Fruit fly (Drosophila melanogaster) whole organism, prepupa: ENCODE results near the gene Plp.

ENCODE experiments used
- Blimp-1 ChIP-seq: fragments of 200-800 bp; sonication (Bioruptor generic); optimal IDR thresholded peaks from 3 replicates; lab custom pipeline; 2017; ENCODE audit warnings: missing biosample characterization, missing genetic modification characterization, mild to moderate bottlenecking, moderate library complexity, missing genetic modification reagents
- CG10631 ChIP-seq: fragments of 200-800 bp; sonication (Bioruptor generic); optimal IDR thresholded peaks from 2 replicates; lab custom pipeline; 2016; ENCODE audit warnings: missing biosample characterization, missing genetic modification characterization
- CG11294 ChIP-seq: fragments of 200-800 bp; sonication (Bioruptor generic); IDR thresholded peaks from 2 replicates; pipeline ENCODE4 v1.3.6; 2022; ENCODE audit warnings: missing biosample characterization, missing genetic modification characterization
- CG15336 ChIP-seq: fragments of 200-800 bp; sonication (Bioruptor generic); IDR thresholded peaks from 2 replicates; pipeline ENCODE4 v1.3.6; 2022; ENCODE audit warnings: missing biosample characterization, missing genetic modification characterization
- CG16779 ChIP-seq: fragments of 200-800 bp; sonication (Bioruptor generic); optimal IDR thresholded peaks from 3 replicates; lab custom pipeline; 2017; ENCODE audit warnings: missing biosample characterization, mild to moderate bottlenecking, missing genetic modification characterization
- CG32006 ChIP-seq: fragments of 200-800 bp; sonication (Bioruptor generic); optimal IDR thresholded peaks from 3 replicates; lab custom pipeline; 2017; ENCODE audit warnings: missing biosample characterization, mild to moderate bottlenecking, missing genetic modification characterization
- CG34406 ChIP-seq: fragments of 200-800 bp; sonication (Bioruptor generic); optimal IDR thresholded peaks from 3 replicates; lab custom pipeline; 2016; ENCODE audit warnings: missing biosample characterization, missing genetic modification characterization
- CG3919 ChIP-seq: fragments of 200-800 bp; sonication (Bioruptor generic); optimal IDR thresholded peaks from 3 replicates; lab custom pipeline; 2016; ENCODE audit warnings: missing biosample characterization, missing genetic modification characterization
- CG4318 ChIP-seq: fragments of 200-800 bp; sonication (Bioruptor generic); optimal IDR thresholded peaks from 3 replicates; lab custom pipeline; 2017; ENCODE audit warnings: missing biosample characterization, mild to moderate bottlenecking, missing genetic modification characterization
- CG6163 ChIP-seq: fragments of 200-800 bp; sonication (Bioruptor generic); IDR thresholded peaks from 3 replicates; pipeline ENCODE4 v1.3.6; 2022; ENCODE audit warnings: missing biosample characterization, missing genetic modification characterization
- CG6276 ChIP-seq: fragments of 200-800 bp; sonication (Bioruptor generic); optimal IDR thresholded peaks from 2 replicates; lab custom pipeline; 2017; ENCODE audit warnings: missing biosample characterization, mild to moderate bottlenecking, missing genetic modification characterization
- CG6792 ChIP-seq: fragments of 200-800 bp; sonication (Bioruptor generic); optimal IDR thresholded peaks from 3 replicates; lab custom pipeline; 2016; ENCODE audit warnings: missing biosample characterization, missing genetic modification characterization
- CG6808 ChIP-seq: fragments of 200-800 bp; sonication (Bioruptor generic); optimal IDR thresholded peaks from 3 replicates; lab custom pipeline; 2017; ENCODE audit warnings: missing biosample characterization, missing genetic modification characterization, mild to moderate bottlenecking, moderate library complexity, missing genetic modification reagents
- CG6854 ChIP-seq: fragments of 200-800 bp; sonication (Bioruptor generic); optimal IDR thresholded peaks from 2 replicates; lab custom pipeline; 2017; ENCODE audit warnings: missing biosample characterization, mild to moderate bottlenecking, missing genetic modification characterization
- CG7368 ChIP-seq: fragments of 200-800 bp; sonication (Bioruptor generic); optimal IDR thresholded peaks from 3 replicates; lab custom pipeline; 2016; ENCODE audit warnings: missing biosample characterization, missing genetic modification characterization
- CG8119 ChIP-seq: fragments of 200-800 bp; sonication (Bioruptor generic); IDR thresholded peaks from 3 replicates; pipeline ENCODE4 v1.3.6; 2022; ENCODE audit warnings: missing biosample characterization, missing genetic modification characterization
- CG8319 ChIP-seq: fragments of 200-800 bp; sonication (Bioruptor generic); optimal IDR thresholded peaks from 3 replicates; lab custom pipeline; 2016; ENCODE audit warnings: missing biosample characterization, missing genetic modification characterization
- CG8632 ChIP-seq: fragments of 200-800 bp; sonication (Bioruptor generic); optimal IDR thresholded peaks from 3 replicates; lab custom pipeline; 2016; ENCODE audit warnings: missing biosample characterization, missing genetic modification characterization
- Eip75B ChIP-seq: fragments of 200-800 bp; sonication (Bioruptor generic); optimal IDR thresholded peaks from 3 replicates; lab custom pipeline; 2016; ENCODE audit warnings: missing biosample characterization, missing genetic modification characterization
- Eip78C ChIP-seq: fragments of 200-800 bp; sonication (Bioruptor generic); peaks from one replicate; lab custom pipeline; 2016; ENCODE audit warnings: missing biosample characterization, missing genetic modification characterization
- Eip93F ChIP-seq: fragments of 200-800 bp; sonication (Bioruptor generic); optimal IDR thresholded peaks from 2 replicates; lab custom pipeline; 2016; ENCODE audit warnings: missing biosample characterization, mild to moderate bottlenecking, missing genetic modification characterization
- Ets96B ChIP-seq: fragments of 200-800 bp; optimal IDR thresholded peaks from 2 replicates; lab custom pipeline; 2019; ENCODE audit warnings: missing biosample characterization, mild to moderate bottlenecking, missing genetic modification characterization, moderate library complexity
- Gug ChIP-seq: fragments of 200-800 bp; sonication (Bioruptor generic); IDR thresholded peaks from 2 replicates; pipeline ENCODE4 v1.3.6; 2022; ENCODE audit warnings: missing biosample characterization, missing genetic modification characterization
- Hr39 ChIP-seq: fragments of 200-800 bp; sonication (Bioruptor generic); optimal IDR thresholded peaks from 2 replicates; lab custom pipeline; 2016; ENCODE audit warnings: missing biosample characterization, missing genetic modification characterization
- Lpt ChIP-seq: fragments of 200-800 bp; sonication (Bioruptor generic); optimal IDR thresholded peaks from 3 replicates; lab custom pipeline; 2016; ENCODE audit warnings: missing biosample characterization, missing genetic modification characterization
- Met ChIP-seq: fragments of 200-800 bp; sonication (Bioruptor generic); optimal IDR thresholded peaks from 3 replicates; lab custom pipeline; 2016; ENCODE audit warnings: missing biosample characterization, missing genetic modification characterization
- Sox102F ChIP-seq: fragments of 200-800 bp; sonication (Bioruptor generic); optimal IDR thresholded peaks from 2 replicates; lab custom pipeline; 2016; ENCODE audit warnings: missing biosample characterization, mild to moderate bottlenecking, missing genetic modification characterization
- Sox14 ChIP-seq: fragments of 200-800 bp; sonication (Bioruptor generic); optimal IDR thresholded peaks from 3 replicates; lab custom pipeline; 2016; ENCODE audit warnings: missing biosample characterization, missing genetic modification characterization
- Sox15 ChIP-seq: fragments of 200-800 bp; sonication (Bioruptor generic); optimal IDR thresholded peaks from 3 replicates; lab custom pipeline; 2016; ENCODE audit warnings: missing biosample characterization, missing genetic modification characterization
- cyc ChIP-seq: fragments of 200-800 bp; sonication (Bioruptor generic); optimal IDR thresholded peaks from 3 replicates; lab custom pipeline; 2016; ENCODE audit warnings: missing biosample characterization, missing genetic modification characterization
- eg ChIP-seq: fragments of 200-800 bp; sonication (Bioruptor generic); IDR thresholded peaks from 3 replicates; pipeline ENCODE4 v1.3.6; 2022; ENCODE audit warnings: missing biosample characterization, missing genetic modification characterization
- esn ChIP-seq: fragments of 200-800 bp; sonication (Bioruptor generic); optimal IDR thresholded peaks from 2 replicates; lab custom pipeline; 2016; ENCODE audit warnings: missing biosample characterization, mild to moderate bottlenecking, missing genetic modification characterization, moderate library complexity
- fkh ChIP-seq: fragments of 200-800 bp; sonication (Bioruptor generic); optimal IDR thresholded peaks from 3 replicates; lab custom pipeline; 2017; ENCODE audit warnings: missing biosample characterization, mild to moderate bottlenecking, missing genetic modification characterization, moderate library complexity
- net ChIP-seq: fragments of 200-800 bp; sonication (Bioruptor generic); optimal IDR thresholded peaks from 3 replicates; lab custom pipeline; 2016; ENCODE audit warnings: missing biosample characterization, missing genetic modification characterization
- pdm3 ChIP-seq: fragments of 200-800 bp; sonication (Bioruptor generic); optimal IDR thresholded peaks from 3 replicates; lab custom pipeline; 2016; ENCODE audit warnings: missing biosample characterization, missing genetic modification characterization
- salr ChIP-seq, 2 experiments: fragments of 200-800 bp; sonication (Bioruptor generic); optimal IDR thresholded peaks; 3 replicates each; lab custom pipeline; 2016 to 2018; ENCODE audit warnings: missing biosample characterization in 2 of 2, missing genetic modification characterization in 2 of 2, mild to moderate bottlenecking in 1 of 2
- spab ChIP-seq: fragments of 200-800 bp; sonication (Bioruptor generic); optimal IDR thresholded peaks from 2 replicates; lab custom pipeline; 2017; ENCODE audit warnings: missing biosample characterization, mild to moderate bottlenecking, missing genetic modification characterization, missing genetic modification reagents
- ss ChIP-seq, 2 experiments: fragments of 200-800 bp; sonication (Bioruptor generic); optimal IDR thresholded peaks; 2 replicates in 1 of 2; 3 replicates in 1 of 2; lab custom pipeline; 2017 to 2018; ENCODE audit warnings: mild to moderate bottlenecking in 2 of 2, missing biosample characterization in 2 of 2, missing genetic modification characterization in 2 of 2, moderate library complexity in 1 of 2
- svp ChIP-seq: fragments of 200-800 bp; sonication (Bioruptor generic); peaks from one replicate; lab custom pipeline; 2016; ENCODE audit warnings: missing biosample characterization, missing genetic modification characterization
- vri ChIP-seq: fragments of 200-800 bp; sonication (Bioruptor generic); optimal IDR thresholded peaks from 3 replicates; lab custom pipeline; 2016; ENCODE audit warnings: missing biosample characterization, mild to moderate bottlenecking, missing genetic modification characterization

The Plp gene

DNA sequence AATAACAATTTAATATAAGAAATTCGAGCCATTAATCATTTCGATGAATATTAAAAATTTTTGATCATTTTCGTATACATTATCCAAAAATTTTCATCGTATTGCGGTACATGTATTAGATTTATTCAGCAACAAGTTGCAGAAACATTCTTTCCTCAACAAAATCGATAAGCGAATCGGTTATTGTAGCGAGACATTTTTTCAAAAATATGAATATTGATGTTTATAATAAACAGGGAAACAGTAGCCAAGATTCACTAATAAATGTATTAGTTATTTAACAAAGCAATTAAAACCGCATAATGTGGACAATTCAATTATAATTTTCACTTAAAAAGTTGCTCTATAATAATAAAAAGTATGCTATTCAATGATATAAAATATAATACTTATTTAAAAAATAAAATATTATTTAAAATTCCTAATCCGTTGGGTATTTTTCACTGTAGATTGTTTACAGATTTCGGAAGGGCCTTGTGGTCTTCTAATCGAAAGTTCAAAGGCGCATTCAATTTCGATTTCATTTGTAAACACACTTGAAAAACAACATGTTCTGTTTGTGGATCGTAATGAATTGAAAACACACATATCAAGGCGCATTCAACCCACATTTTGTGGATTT is 5.3 kb downstream of the Plp start:
- TF ChIP-seq Eip75B, result no peak
- no peak for TF ChIP-seq CG8319 (GFP tag; lab: Kevin White, UChicago)
- no peak for TF ChIP-seq CG4318
- TF ChIP-seq CG8119 (GFP tag; lab: Robert Waterston, UW), result no peak
- no peak for TF ChIP-seq Eip78C (GFP tag; lab: Kevin White, UChicago)
- no peak for TF ChIP-seq Gug (GFP tag; lab: Robert Waterston, UW)
- no peak for TF ChIP-seq Ets96B (tag; lab: Kevin White, UChicago)
- no peak for TF ChIP-seq esn (GFP tag; lab: Kevin White, UChicago)
- no peak for TF ChIP-seq Met (GFP tag; lab: Kevin White, UChicago)
- no peak for TF ChIP-seq CG32006 (GFP tag; lab: Kevin White, UChicago)
- no peak for TF ChIP-seq spab (GFP tag; lab: Kevin White, UChicago)
- no peak for TF ChIP-seq cyc
- no peak for TF ChIP-seq CG6808 (GFP tag; lab: Kevin White, UChicago)
- no peak for TF ChIP-seq CG15336
- TF ChIP-seq Hr39 (GFP tag; lab: Kevin White, UChicago), result no peak
- no peak for TF ChIP-seq ss (GFP tag; optimal IDR thresholded peaks at IDR 0.05; lab: Kevin White, UChicago)
- no peak for TF ChIP-seq CG7368 (GFP tag; lab: Kevin White, UChicago)
- TF ChIP-seq CG6854 (GFP tag; lab: Kevin White, UChicago), result no peak

DNA sequence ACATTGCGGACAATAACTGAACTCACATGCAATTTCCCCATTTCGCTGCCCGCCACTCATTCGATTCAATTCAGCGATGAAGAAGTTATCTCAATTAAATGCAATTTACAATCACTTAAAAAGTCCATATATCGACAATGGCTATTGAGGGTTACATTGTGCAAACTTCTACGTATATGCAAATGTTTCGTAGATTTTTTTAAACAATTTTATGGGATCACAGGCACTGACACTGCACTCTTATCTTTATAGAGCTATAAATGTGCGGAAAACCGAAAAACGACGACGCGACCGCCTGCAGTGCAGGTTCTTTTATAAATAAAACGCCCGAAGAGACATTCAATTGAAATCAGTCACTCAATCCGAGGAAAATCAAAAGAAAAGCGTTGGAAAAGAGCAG is 6.2 kb downstream of the Plp start:
- TF ChIP-seq svp (GFP tag; lab: Kevin White, UChicago), result peak; percentile 95
- peak; percentile 17; the same call in 1 of the 2 replicates for TF ChIP-seq CG15336
- no peak for TF ChIP-seq CG16779 (tag; lab: Kevin White, UChicago)
- no peak for TF ChIP-seq Lpt
- TF ChIP-seq CG8632 (GFP tag; lab: Kevin White, UChicago), result no peak
- TF ChIP-seq pdm3 (GFP tag; lab: Kevin White, UChicago), result no peak
- no peak for TF ChIP-seq vri (GFP tag; lab: Kevin White, UChicago)
- peak; percentile 5 for TF ChIP-seq CG6276
- TF ChIP-seq CG6854 (GFP tag; lab: Kevin White, UChicago), result no peak

DNA sequence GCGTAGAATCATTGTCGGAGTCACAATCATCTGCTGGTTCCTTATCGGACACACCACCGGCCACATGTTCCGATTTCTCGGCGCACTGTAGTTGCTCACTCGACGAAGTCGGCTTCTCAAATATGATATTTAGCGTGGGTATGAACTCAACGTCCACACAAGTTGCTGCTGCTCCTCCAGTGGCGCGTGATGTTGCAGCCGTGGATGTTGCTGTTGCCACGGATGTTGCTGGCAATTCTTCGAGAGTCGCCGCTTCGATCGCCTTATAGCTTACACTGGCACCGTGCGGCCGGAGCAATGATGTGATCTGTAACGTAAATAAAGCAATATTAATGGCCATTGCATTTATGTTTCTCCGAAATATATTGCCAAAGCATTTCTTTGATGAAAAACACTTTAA is 10.2 kb downstream of the Plp start:
- no peak for TF ChIP-seq Sox102F (GFP tag; lab: Kevin White, UChicago)
- TF ChIP-seq CG6792 (GFP tag; lab: Kevin White, UChicago), result no peak
- TF ChIP-seq CG16779 (tag; lab: Kevin White, UChicago), result no peak
- TF ChIP-seq cyc, result no peak
- TF ChIP-seq salr (GFP tag; optimal IDR thresholded peaks at IDR 0.05; lab: Kevin White, UChicago), result no peak
- TF ChIP-seq eg, result no peak
- TF ChIP-seq net (GFP tag; lab: Kevin White, UChicago), result no peak

DNA sequence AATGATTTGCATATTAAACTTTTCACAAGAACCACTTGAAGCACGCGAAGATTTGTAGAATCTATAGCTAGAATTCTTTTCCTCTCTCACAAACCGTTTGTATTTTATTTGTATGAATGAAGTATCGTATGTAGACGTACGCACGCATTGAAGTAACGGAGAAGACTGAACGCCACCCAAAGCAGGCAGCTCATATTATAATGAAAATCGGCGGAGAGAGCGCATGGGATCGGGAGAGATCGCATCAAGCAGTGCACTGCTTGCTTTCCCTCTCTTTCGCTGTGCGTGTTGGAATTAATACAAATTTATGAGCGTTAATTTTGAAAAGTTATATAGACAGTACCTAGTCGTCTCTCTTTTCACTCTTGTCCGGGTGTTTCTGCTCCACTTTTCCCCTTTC is 15.2 kb downstream of the Plp start:
- TF ChIP-seq Sox15, result no peak
- 0 out of 3 replicates have a peak, but pooled peaks have one; percentile 20 for TF ChIP-seq CG6163 (GFP tag; lab: Robert Waterston, UW)
- peak; percentile 12 for TF ChIP-seq CG3919
- no peak for TF ChIP-seq Ets96B (tag; lab: Kevin White, UChicago)
- TF ChIP-seq, all 60 proteins: peak for 2

DNA sequence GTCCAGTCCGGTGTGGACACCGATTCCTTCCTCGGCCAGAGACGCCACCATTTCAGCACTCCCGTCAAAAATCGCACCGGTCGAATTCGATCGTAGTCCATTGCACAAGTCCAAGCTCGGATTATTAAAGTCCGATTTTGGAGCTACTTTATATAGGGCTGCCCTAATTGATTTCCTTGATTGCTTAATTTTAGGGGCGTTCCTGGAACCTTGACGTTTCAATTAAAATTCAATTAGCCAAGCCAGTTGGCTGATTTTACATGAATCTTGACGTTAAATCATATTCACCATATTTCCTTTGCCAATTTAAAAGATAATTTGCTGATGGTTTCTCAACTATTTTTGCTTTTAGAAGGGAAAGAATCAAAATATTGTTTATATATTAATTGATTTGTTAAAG is 16.2 kb downstream of the Plp start, which contains the start of gene Or71a:
Or71a (minus strand) TSS at position 101 of the 400 bp plus-strand sequence.
- TF ChIP-seq fkh (GFP tag; lab: Kevin White, UChicago), result no peak
- TF ChIP-seq Blimp-1, result no peak
- TF ChIP-seq Eip93F, result no peak
- no peak for TF ChIP-seq CG16779 (tag; lab: Kevin White, UChicago)
- TF ChIP-seq CG6163 (GFP tag; lab: Robert Waterston, UW), result no peak
- TF ChIP-seq CG10631 (GFP tag; lab: Kevin White, UChicago), result no peak
- no peak for TF ChIP-seq spab (GFP tag; lab: Kevin White, UChicago)
- no peak for TF ChIP-seq Sox102F (GFP tag; lab: Kevin White, UChicago)
- no peak for TF ChIP-seq CG32006 (GFP tag; lab: Kevin White, UChicago)
- no peak for TF ChIP-seq Lpt
- no peak for TF ChIP-seq CG6792 (GFP tag; lab: Kevin White, UChicago)
- TF ChIP-seq Sox14 (GFP tag; lab: Kevin White, UChicago), result no peak
- TF ChIP-seq CG34406 (GFP tag; lab: Kevin White, UChicago), result no peak
- no peak for TF ChIP-seq CG11294 (GFP tag; lab: Robert Waterston, UW)
- TF ChIP-seq CG6276, result no peak
